Worm (Caenorhabditis elegans): ENCODE results near the gene srt-33.

DNA sequence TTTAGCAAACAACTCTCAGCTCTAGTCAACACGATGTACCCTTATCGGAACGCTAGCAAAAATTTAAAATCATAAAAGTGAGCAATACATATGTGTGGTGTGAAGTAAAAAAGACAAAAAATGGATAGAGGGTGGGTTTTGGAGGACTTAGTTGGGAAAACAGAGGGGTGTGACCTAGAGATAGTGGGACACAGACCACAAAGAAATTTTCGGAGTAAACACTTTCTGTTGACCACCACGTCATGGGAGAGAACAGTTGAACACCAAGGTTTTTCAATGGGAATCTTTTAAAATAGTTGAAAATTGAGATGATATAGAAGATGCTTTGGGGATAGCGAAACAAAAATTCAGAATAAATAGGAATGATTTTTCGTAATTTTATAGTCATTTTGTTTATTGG, 37.5 kb upstream of the srt-33 start:
- TF ChIP-seq nhr-237 (tag; optimal IDR thresholded peaks at IDR 0.05) (no peak), mdl-1 (tag; optimal IDR thresholded peaks at IDR 0.05) (no peak), elt-1 (tag; optimal IDR thresholded peaks at IDR 0.05) (no peak), hmg-11 (tag; optimal IDR thresholded peaks at IDR 0.05) (no peak), skn-1 (tag; optimal IDR thresholded peaks at IDR 0.05) (no peak), unc-62 (GFP tag; optimal IDR thresholded peaks at IDR 0.05) (no peak), ceh-82 (tag; optimal IDR thresholded peaks at IDR 0.05) (no peak)
